Fruit fly (Drosophila melanogaster) whole organism, wandering third instar larva: ENCODE results near the gene CG5885.

Experiments
- Abd-B ChIP-seq: fragments of >200 bp; optimal IDR thresholded peaks from 2 replicates; lab custom pipeline; 2017; ENCODE audit warnings: missing biosample characterization, missing genetic modification characterization
- CG32264 ChIP-seq: fragments of 200-800 bp; sonication (Bioruptor generic); optimal IDR thresholded peaks from 2 replicates; lab custom pipeline; 2016; ENCODE audit warnings: missing biosample characterization, missing genetic modification characterization
- CG9705 ChIP-seq: fragments of 200-800 bp; sonication (Bioruptor generic); optimal IDR thresholded peaks from 2 replicates; lab custom pipeline; 2018; ENCODE audit warnings: missing biosample characterization, mild to moderate bottlenecking, missing genetic modification characterization
- CrebA ChIP-seq: fragments of 200-800 bp; sonication (Bioruptor generic); optimal IDR thresholded peaks from 2 replicates; lab custom pipeline; 2016; ENCODE audit warnings: missing biosample characterization, mild to moderate bottlenecking, missing genetic modification characterization, borderline replicate concordance
- Dif ChIP-seq: fragments of 200-275, 200-300 bp; sonication (Bioruptor generic); optimal IDR thresholded peaks from 2 replicates; lab custom pipeline; 2018; ENCODE audit warnings: missing biosample characterization, missing genetic modification characterization; ENCODE audit not compliant: partially characterized antibody
- GATAd ChIP-seq: sonication (Bioruptor generic); optimal IDR thresholded peaks from 2 replicates; lab custom pipeline; 2016; ENCODE audit warnings: missing biosample characterization, missing genetic modification characterization
- HLH106 ChIP-seq: fragments of 200-800 bp; optimal IDR thresholded peaks from 3 replicates; lab custom pipeline; 2019; ENCODE audit warnings: missing biosample characterization, mild to moderate bottlenecking, missing genetic modification characterization, moderate library complexity
- Hnf4 ChIP-seq: fragments of 200-800 bp; sonication (Bioruptor generic); optimal IDR thresholded peaks from 2 replicates; lab custom pipeline; 2016; ENCODE audit warnings: missing biosample characterization, mild to moderate bottlenecking, missing genetic modification characterization
- Hr78 ChIP-seq: fragments of >200 bp; optimal IDR thresholded peaks from 2 replicates; lab custom pipeline; 2017; ENCODE audit warnings: missing biosample characterization, missing genetic modification characterization
- Hr83 ChIP-seq: fragments of 200-300 bp; sonication (Bioruptor generic); optimal IDR thresholded peaks from 2 replicates; lab custom pipeline; 2016; ENCODE audit warnings: missing biosample characterization, mild to moderate bottlenecking, missing genetic modification characterization, moderate library complexity; ENCODE audit not compliant: poor library complexity, severe bottlenecking
- Jra ChIP-seq: sonication (Bioruptor generic); optimal IDR thresholded peaks from 2 replicates; lab custom pipeline; 2016; ENCODE audit warnings: missing biosample characterization, missing genetic modification characterization
- Mio ChIP-seq: sonication (Bioruptor generic); optimal IDR thresholded peaks from 2 replicates; lab custom pipeline; 2016; ENCODE audit warnings: missing biosample characterization, missing genetic modification characterization
- Myc ChIP-seq: fragments of >200 bp; optimal IDR thresholded peaks from 2 replicates; lab custom pipeline; 2017
- OdsH ChIP-seq: fragments of 200-800 bp; sonication (Bioruptor generic); optimal IDR thresholded peaks from 2 replicates; lab custom pipeline; 2016; ENCODE audit warnings: missing biosample characterization, mild to moderate bottlenecking, missing genetic modification characterization
- Rel ChIP-seq, 2 experiments: fragments of 200-800 bp; sonication (Bioruptor generic) in 1 of 2; optimal IDR thresholded peaks; 2 replicates in 1 of 2; 3 replicates in 1 of 2; lab custom pipeline; 2016 to 2019; ENCODE audit warnings: mild to moderate bottlenecking in 2 of 2, missing biosample characterization in 2 of 2, missing genetic modification characterization in 2 of 2, moderate library complexity in 1 of 2
- Sp1 ChIP-seq: fragments of 200-800 bp; sonication (Bioruptor generic); optimal IDR thresholded peaks from 3 replicates; lab custom pipeline; 2019; ENCODE audit warnings: missing biosample characterization, mild to moderate bottlenecking, missing genetic modification characterization, moderate library complexity
- Vsx2 ChIP-seq: fragments of 200-300, 225-300 bp; sonication (Bioruptor generic); optimal IDR thresholded peaks from 2 replicates; lab custom pipeline; 2018; ENCODE audit warnings: missing biosample characterization, missing genetic modification characterization; ENCODE audit not compliant: partially characterized antibody
- br ChIP-seq: fragments of 200-800 bp; sonication (Bioruptor generic); optimal IDR thresholded peaks from 2 replicates; lab custom pipeline; 2016; ENCODE audit warnings: missing biosample characterization, missing genetic modification characterization
- brk ChIP-seq: fragments of 200-800 bp; sonication (Bioruptor generic); optimal IDR thresholded peaks from 2 replicates; lab custom pipeline; 2016; ENCODE audit warnings: missing biosample characterization, mild to moderate bottlenecking, missing genetic modification characterization
- dmrt93B ChIP-seq: fragments of 200-800 bp; sonication (Bioruptor generic); optimal IDR thresholded peaks from 2 replicates; lab custom pipeline; 2018; ENCODE audit warnings: missing biosample characterization, mild to moderate bottlenecking, missing genetic modification characterization
- dsf ChIP-seq: sonication (Bioruptor generic); optimal IDR thresholded peaks from 2 replicates; lab custom pipeline; 2016; ENCODE audit warnings: missing biosample characterization, missing genetic modification characterization, borderline replicate concordance
- ey ChIP-seq: fragments of 200-800 bp; sonication (Bioruptor generic); optimal IDR thresholded peaks from 2 replicates; lab custom pipeline; 2016; ENCODE audit warnings: missing biosample characterization, missing genetic modification characterization
- foxo ChIP-seq, 2 experiments: fragments of 200-800 bp; sonication (Bioruptor generic); optimal IDR thresholded peaks; 2 replicates in 1 of 2; 3 replicates in 1 of 2; lab custom pipeline; 2016 to 2017; ENCODE audit warnings: missing biosample characterization in 2 of 2, missing genetic modification characterization in 2 of 2
- fru ChIP-seq: fragments of 200-800 bp; sonication (Bioruptor generic); optimal IDR thresholded peaks from 3 replicates; lab custom pipeline; 2016; ENCODE audit warnings: missing biosample characterization, mild to moderate bottlenecking, missing genetic modification characterization
- h ChIP-seq: fragments of 200-800 bp; sonication (Bioruptor generic); optimal IDR thresholded peaks from 3 replicates; lab custom pipeline; 2016; ENCODE audit warnings: missing biosample characterization, mild to moderate bottlenecking, missing genetic modification characterization
- jim ChIP-seq: fragments of 175-275, 200-325 bp; sonication (Bioruptor generic); optimal IDR thresholded peaks from 2 replicates; lab custom pipeline; 2016; ENCODE audit warnings: missing biosample characterization, mild to moderate bottlenecking, missing genetic modification characterization
- psq ChIP-seq: fragments of 200-800 bp; sonication (Bioruptor generic); optimal IDR thresholded peaks from 3 replicates; lab custom pipeline; 2017; ENCODE audit warnings: missing biosample characterization, mild to moderate bottlenecking, missing genetic modification characterization, moderate library complexity
- rgr ChIP-seq: fragments of 200-800 bp; sonication (Bioruptor generic); optimal IDR thresholded peaks from 3 replicates; lab custom pipeline; 2016; ENCODE audit warnings: missing biosample characterization, mild to moderate bottlenecking, missing genetic modification characterization
- sage ChIP-seq: fragments of 200-800 bp; sonication (Bioruptor generic); optimal IDR thresholded peaks from 2 replicates; lab custom pipeline; 2016; ENCODE audit warnings: missing biosample characterization, mild to moderate bottlenecking, missing genetic modification characterization
- sv ChIP-seq: fragments of 200-800 bp; sonication (Bioruptor generic); optimal IDR thresholded peaks from 3 replicates; lab custom pipeline; 2016; ENCODE audit warnings: missing biosample characterization, missing genetic modification characterization
- tai ChIP-seq: sonication (Bioruptor generic); optimal IDR thresholded peaks from 2 replicates; lab custom pipeline; 2016; ENCODE audit warnings: missing biosample characterization, missing genetic modification characterization
- woc ChIP-seq: sonication (Bioruptor generic); optimal IDR thresholded peaks from 2 replicates; lab custom pipeline; 2016; ENCODE audit warnings: missing biosample characterization, mild to moderate bottlenecking, missing genetic modification characterization

The CG5885 gene

DNA sequence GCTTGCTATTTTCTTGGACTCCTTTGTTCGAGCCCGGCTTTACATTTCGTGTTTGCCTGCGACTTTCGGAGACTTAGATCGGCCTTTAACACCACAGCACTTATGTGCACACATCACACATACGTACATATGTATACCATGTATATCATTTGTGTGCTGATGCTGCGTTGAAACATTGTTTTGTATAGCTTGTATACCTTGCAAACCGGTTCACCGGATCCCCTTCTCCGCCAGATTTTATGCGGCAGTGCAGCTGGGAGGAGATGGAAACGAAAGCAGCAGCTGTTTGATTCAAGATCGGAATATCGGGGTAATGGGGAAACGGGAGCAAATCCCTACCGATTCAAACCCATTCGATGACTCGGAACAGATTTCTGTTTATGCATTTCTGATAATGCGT is 27.9 kb upstream of the CG5885 start:
- TF ChIP-seq CrebA (GFP tag; lab: Kevin White, UChicago) (no peak), Vsx2 (GFP tag; lab: Kevin White, UChicago) (peak; percentile 56), Dif (GFP tag; lab: Kevin White, UChicago) (peak; percentile 75), Hr83 (GFP tag; lab: Kevin White, UChicago) (peak; percentile 62), Sp1 (no peak), CG32264 (GFP tag; lab: Kevin White, UChicago) (no peak)

DNA sequence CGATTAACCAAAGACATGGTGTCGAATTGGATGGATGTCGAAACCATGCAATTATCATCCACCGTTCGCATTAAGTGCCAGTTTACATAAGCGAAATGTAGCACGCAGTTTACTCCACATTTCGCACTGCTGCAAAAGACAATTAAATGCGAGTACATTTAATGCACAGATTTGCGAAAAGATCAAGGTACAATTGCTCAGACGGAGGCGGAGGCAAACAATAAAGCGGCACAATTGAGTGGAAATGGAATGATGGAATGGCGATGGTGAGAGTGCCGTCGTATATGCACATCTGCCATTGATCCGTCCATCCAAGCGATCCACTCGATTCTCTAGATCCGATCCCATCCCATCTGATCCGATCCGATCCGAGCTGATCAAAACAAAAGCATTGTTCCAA is 27.0 kb upstream of the CG5885 start:
- TF ChIP-seq Abd-B (GFP tag; lab: Kevin White, UChicago) (no peak), Hnf4 (peak; percentile 39)
- TF ChIP-seq, all 38 proteins: peak for 1

- no peak for TF ChIP-seq dsf (GFP tag; lab: Kevin White, UChicago)
- TF ChIP-seq fru (GFP tag; lab: Kevin White, UChicago), result peak; percentile 39
- TF ChIP-seq Dif (GFP tag; lab: Kevin White, UChicago), result no peak
- no peak for TF ChIP-seq Myc (lab: Kevin White, UChicago)
- peak; percentile 64 for TF ChIP-seq Hnf4
- TF ChIP-seq Abd-B (GFP tag; lab: Kevin White, UChicago), result no peak
- no peak for TF ChIP-seq Hr83 (GFP tag; lab: Kevin White, UChicago)
- TF ChIP-seq HLH106, result no peak
- TF ChIP-seq dmrt93B (GFP tag; lab: Kevin White, UChicago), result no peak
- no peak for TF ChIP-seq tai (GFP tag; lab: Kevin White, UChicago)
- no peak for TF ChIP-seq OdsH (GFP tag; lab: Kevin White, UChicago)
- no peak for TF ChIP-seq CrebA (GFP tag; lab: Kevin White, UChicago)
- TF ChIP-seq rgr (GFP tag; lab: Kevin White, UChicago), result peak; percentile 40
- no peak for TF ChIP-seq Rel (GFP tag; optimal IDR thresholded peaks at IDR 0.05; lab: Kevin White, UChicago)
- TF ChIP-seq Rel (tag; optimal IDR thresholded peaks at IDR 0.05; lab: Kevin White, UChicago), result no peak
- peak in 1 of 2 experiments; percentile 36 for TF ChIP-seq foxo (GFP tag; optimal IDR thresholded peaks at IDR 0.05; lab: Kevin White, UChicago)
- no peak for TF ChIP-seq Hr78 (GFP tag; lab: Kevin White, UChicago)
- TF ChIP-seq h (GFP tag; lab: Kevin White, UChicago), result peak; percentile 67
- TF ChIP-seq ey (GFP tag; lab: Kevin White, UChicago), result peak; percentile 31
- no peak for TF ChIP-seq woc (GFP tag; lab: Kevin White, UChicago)
These were observed 25.4 kb upstream of the CG5885 start for dm6 chr2L:9943521-9943920.

dm6 chr2L:9938631-9939256 is 20.6 kb upstream of the CG5885 start, which contains the start of the genes Datp and CG4619:
Gene Datp, minus strand, starts transcription at chr2L:9938790.
Gene CG4619, plus strand, starts transcription at chr2L:9938863.
- TF ChIP-seq Rel (GFP tag; optimal IDR thresholded peaks at IDR 0.05; lab: Kevin White, UChicago) (no peak), Rel (tag; optimal IDR thresholded peaks at IDR 0.05; lab: Kevin White, UChicago) (peak; percentile 36), ey (GFP tag; lab: Kevin White, UChicago) (no peak), CG9705 (peak; percentile 40), br (GFP tag; lab: Kevin White, UChicago) (peak; percentile 58), foxo (GFP tag; optimal IDR thresholded peaks at IDR 0.05; lab: Kevin White, UChicago) (peak; percentile 2 to 69), Jra (GFP tag; lab: Kevin White, UChicago) (peak; percentile 58), brk (GFP tag; lab: Kevin White, UChicago) (no peak), Sp1 (peak; percentile 34), Hnf4 (peak; percentile 83), h (GFP tag; lab: Kevin White, UChicago) (peak; percentile 60), OdsH (GFP tag; lab: Kevin White, UChicago) (peak; percentile 52), psq (peak; percentile 23), CG32264 (GFP tag; lab: Kevin White, UChicago) (peak; percentile 20), sv (GFP tag; lab: Kevin White, UChicago) (peak; percentile 46), Mio (GFP tag; lab: Kevin White, UChicago) (no peak), Myc (lab: Kevin White, UChicago) (peak; percentile 89), jim (GFP tag; lab: Kevin White, UChicago) (no peak), fru (GFP tag; lab: Kevin White, UChicago) (peak; percentile 52), HLH106 (peak; percentile 49), Hr83 (GFP tag; lab: Kevin White, UChicago) (peak; percentile 78), sage (GFP tag; lab: Kevin White, UChicago) (no peak), GATAd (GFP tag; lab: Kevin White, UChicago) (no peak), rgr (GFP tag; lab: Kevin White, UChicago) (peak; percentile 78)
